Fruit fly (Drosophila melanogaster) whole organism, adult: ENCODE measurements around the gene CG5131.

Experiments
- CG11617 ChIP-seq: fragments of 200-800 bp; sonication (Bioruptor generic); optimal IDR thresholded peaks from 2 replicates; lab custom pipeline; 2017; ENCODE audit warnings: mild to moderate bottlenecking, missing biosample characterization, missing genetic modification reagents, missing genetic modification characterization
- CG7045 ChIP-seq: fragments of 200-800 bp; sonication (Bioruptor generic); optimal IDR thresholded peaks from 2 replicates; lab custom pipeline; 2017; ENCODE audit warnings: missing biosample characterization, mild to moderate bottlenecking, missing genetic modification characterization
- Crg-1 ChIP-seq: fragments of 200-800 bp; sonication (Bioruptor generic); optimal IDR thresholded peaks from 2 replicates; lab custom pipeline; 2016; ENCODE audit warnings: missing biosample characterization, missing genetic modification characterization
- bab1 ChIP-seq: fragments of 200-800 bp; sonication (Bioruptor generic); optimal IDR thresholded peaks from 3 replicates; lab custom pipeline; 2019; ENCODE audit warnings: missing biosample characterization, mild to moderate bottlenecking, missing genetic modification characterization, moderate library complexity
- toe ChIP-seq: fragments of 200-800 bp; sonication (Bioruptor generic); optimal IDR thresholded peaks from 2 replicates; lab custom pipeline; 2016; ENCODE audit warnings: missing biosample characterization, missing genetic modification characterization

DNA sequence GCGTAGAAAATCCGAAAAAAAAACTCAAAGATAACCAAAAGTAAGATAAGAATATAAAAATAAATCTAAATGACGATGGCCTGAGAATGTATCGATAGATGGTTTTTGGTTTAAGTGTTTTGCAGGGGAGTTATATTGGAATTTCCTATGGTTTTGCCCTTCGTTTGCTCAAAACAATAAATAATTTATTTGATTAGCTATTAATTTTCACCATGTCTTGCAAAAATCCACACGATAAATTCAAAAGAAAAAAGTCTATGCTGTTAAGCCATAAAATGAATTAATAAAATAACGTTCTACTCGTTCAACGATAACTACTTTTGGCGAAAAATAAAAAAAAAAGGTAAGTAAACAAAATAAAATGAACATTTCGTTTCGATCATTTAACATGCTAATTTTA is 37.2 kb upstream of the CG5131 start:
- TF ChIP-seq CG11617 (no peak), Crg-1 (GFP tag; lab: Kevin White, UChicago) (no peak), bab1 (GFP tag; lab: Kevin White, UChicago) (no peak), toe (GFP tag; lab: Kevin White, UChicago) (no peak), CG7045 (GFP tag; lab: Kevin White, UChicago) (no peak)
